Worm (Caenorhabditis elegans) whole organism, midembryonic: ENCODE data around the gene C36H8.1.

Source experiments
- T22C8.4 ChIP-seq: fragments of 200-800 bp; sonication (Bioruptor generic); IDR thresholded peaks from 2 replicates; pipeline ENCODE4 v1.3.6; 2022; ENCODE audit warnings: missing genetic modification characterization, missing compliant biosample characterization
- cog-1 ChIP-seq: sonication (generic microtip); optimal IDR thresholded peaks from 2 replicates; lab custom pipeline; 2016; ENCODE audit warnings: missing genetic modification characterization, missing compliant biosample characterization
- flt-1 ChIP-seq: fragments of 200-800 bp; sonication (Bioruptor generic); IDR thresholded peaks from 2 replicates; pipeline ENCODE4 v1.3.6; 2022; ENCODE audit warnings: missing genetic modification characterization, missing compliant biosample characterization
- klf-2 ChIP-seq: fragments of 200-800 bp; sonication (Bioruptor generic); conservative IDR thresholded peaks from 2 replicates; pipeline ENCODE4 v1.3.6; 2022; ENCODE audit warnings: missing genetic modification reagents, missing genetic modification characterization, missing compliant biosample characterization
- ref-1 ChIP-seq: fragments of 200-800 bp; sonication (Bioruptor generic); conservative IDR thresholded peaks from 2 replicates; pipeline ENCODE4 v1.3.6; 2022; ENCODE audit warnings: missing genetic modification reagents, missing genetic modification characterization, missing compliant biosample characterization
- ztf-23 ChIP-seq: fragments of 200-800 bp; sonication (Bioruptor generic); IDR thresholded peaks from 2 replicates; pipeline ENCODE4 v1.3.6; 2022; ENCODE audit warnings: missing genetic modification reagents, missing genetic modification characterization, missing compliant biosample characterization
- ztf-29 ChIP-seq: fragments of 200-800 bp; sonication (Bioruptor generic); IDR thresholded peaks from 2 replicates; pipeline ENCODE4 v1.3.6; 2022; ENCODE audit warnings: missing genetic modification reagents, missing genetic modification characterization, missing compliant biosample characterization

DNA sequence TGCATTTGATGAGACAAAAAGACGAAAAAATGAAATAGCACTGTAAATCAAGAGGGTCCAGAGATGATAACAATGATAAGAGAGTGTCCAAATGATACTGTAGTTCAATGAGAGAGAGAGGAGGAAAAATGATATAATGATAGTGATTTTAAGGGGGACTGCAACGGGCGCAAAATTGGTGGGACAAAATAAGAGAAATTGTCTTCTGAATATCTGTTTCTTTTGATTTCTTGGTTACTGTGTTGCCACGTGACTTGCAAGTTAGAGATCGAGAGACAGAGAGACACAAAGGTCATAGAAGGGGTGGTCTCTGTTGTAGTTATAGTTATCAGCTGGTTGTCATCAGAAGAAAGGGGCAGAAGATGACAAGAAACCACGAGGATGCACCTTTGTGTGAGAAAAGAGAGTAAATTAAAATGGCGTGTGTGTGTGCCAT lies 28.6 kb downstream of the C36H8.1 start:
- TF ChIP-seq ztf-29 (GFP tag; lab: Robert Waterston, UW) = no peak
- no peak for TF ChIP-seq klf-2 (GFP tag; lab: Robert Waterston, UW)
- TF ChIP-seq flt-1 (GFP tag; lab: Robert Waterston, UW) = no peak
- TF ChIP-seq cog-1 = no peak
- no peak for TF ChIP-seq T22C8.4 (GFP tag; lab: Robert Waterston, UW)
- no peak for TF ChIP-seq ztf-23 (GFP tag; lab: Robert Waterston, UW)
- no peak for TF ChIP-seq ref-1 (GFP tag; lab: Robert Waterston, UW)
